Fruit fly (Drosophila melanogaster): ENCODE measurements around the gene Wnk.

Wnk gene

DNA sequence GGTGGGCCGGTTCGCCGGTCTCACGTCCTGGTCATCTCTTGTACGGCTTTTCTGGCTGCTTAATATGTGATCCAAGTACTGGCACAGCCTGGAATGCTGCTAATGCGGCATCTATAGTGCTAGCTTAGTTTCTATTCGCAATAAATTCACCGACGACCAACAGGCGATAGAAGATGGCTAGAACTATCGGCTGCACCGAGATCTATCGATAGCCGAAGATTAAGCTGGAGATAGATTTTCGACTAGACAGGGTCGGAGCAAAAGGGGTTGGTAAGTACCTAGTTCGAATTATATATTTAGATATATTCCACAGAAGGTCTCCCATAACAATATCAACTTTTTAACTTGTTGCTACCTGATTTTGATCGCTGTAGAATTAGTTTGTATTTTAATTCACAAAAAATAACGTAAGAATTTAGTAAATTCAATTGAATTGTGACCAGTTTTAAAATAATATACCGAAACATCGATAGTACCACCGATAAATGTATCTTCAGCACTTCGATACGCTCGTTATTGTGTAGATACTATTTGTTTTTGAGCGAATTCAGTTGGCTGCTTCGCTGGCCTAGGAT lies 47.3 kb downstream of the Wnk start, which contains the start of the genes Glg1 and M6 (continued):
- peak; percentile 69 for TF ChIP-seq pum (GFP tag; optimal IDR thresholded peaks at IDR 0.05)
- peak; percentile 12 for TF ChIP-seq fd102C (GFP tag; optimal IDR thresholded peaks at IDR 0.05)
- peak; percentile 55 for TF ChIP-seq CG10209 (GFP tag; optimal IDR thresholded peaks at IDR 0.05)
- peak; percentile 36 for TF ChIP-seq Blimp-1 (GFP tag; optimal IDR thresholded peaks at IDR 0.05)
- TF ChIP-seq CG2202 (tag; optimal IDR thresholded peaks at IDR 0.05), result peak; percentile 62
- peak; percentile 82 for TF ChIP-seq gem (tag; optimal IDR thresholded peaks at IDR 0.05)
- TF ChIP-seq jing (GFP tag; optimal IDR thresholded peaks at IDR 0.05), result no peak
- TF ChIP-seq Scr (GFP tag; IDR thresholded peaks at IDR 0.05; ENCODE audit: partially characterized antibody), result peak; percentile 96
- TF ChIP-seq CG42726 (GFP tag; IDR thresholded peaks at IDR 0.05; ENCODE audit: partially characterized antibody), result peak; percentile 94
- no peak for TF ChIP-seq Eip74EF (GFP tag; optimal IDR thresholded peaks at IDR 0.05)
- TF ChIP-seq CG3838 (GFP tag; optimal IDR thresholded peaks at IDR 0.05), result peak; percentile 43
- TF ChIP-seq CG18476 (GFP tag; optimal IDR thresholded peaks at IDR 0.05), result peak; percentile 0
- peak; percentile 92 for TF ChIP-seq CG6791 (GFP tag; IDR thresholded peaks at IDR 0.05; ENCODE audit: partially characterized antibody)
- TF ChIP-seq CG32772 (GFP tag; IDR thresholded peaks at IDR 0.05), result peak; percentile 51; the same call in 1 of the 2 replicates
- no peak for TF ChIP-seq Nf-YA (GFP tag; IDR thresholded peaks at IDR 0.05)
- TF ChIP-seq Atf-2 (GFP tag; optimal IDR thresholded peaks at IDR 0.05), result no peak
- peak; percentile 10 for TF ChIP-seq cato (GFP tag; optimal IDR thresholded peaks at IDR 0.05; ENCODE audit: borderline replicate concordance)
- no peak for TF ChIP-seq h (optimal IDR thresholded peaks at IDR 0.05)
- TF ChIP-seq oc (tag; optimal IDR thresholded peaks at IDR 0.05), result peak; percentile 82
- peak; percentile 56 for TF ChIP-seq CG15601 (tag; optimal IDR thresholded peaks at IDR 0.05)
- peak; percentile 70 for TF ChIP-seq CG10267 (tag; optimal IDR thresholded peaks at IDR 0.05)
- TF ChIP-seq CG6683 (GFP tag; optimal IDR thresholded peaks at IDR 0.05), result peak; percentile 8
- 0 out of 2 replicates have a peak, but pooled peaks have one; percentile 32 for TF ChIP-seq ara (GFP tag; IDR thresholded peaks at IDR 0.05)
- no peak for TF ChIP-seq sqz (GFP tag; optimal IDR thresholded peaks at IDR 0.05)
- TF ChIP-seq CG7987 (GFP tag; optimal IDR thresholded peaks at IDR 0.05), result no peak
- TF ChIP-seq da (GFP tag; optimal IDR thresholded peaks at IDR 0.05), result peak; percentile 15
- peak; percentile 43 for TF ChIP-seq CG4617 (GFP tag; optimal IDR thresholded peaks at IDR 0.05; ENCODE audit: borderline replicate concordance)
- peak; percentile 71 for TF ChIP-seq grau (tag; optimal IDR thresholded peaks at IDR 0.05)
- peak; percentile 77 for TF ChIP-seq CG2678 (tag; optimal IDR thresholded peaks at IDR 0.05)
- peak; percentile 38 for TF ChIP-seq ewg (GFP tag; optimal IDR thresholded peaks at IDR 0.05)
- peak; percentile 83 for TF ChIP-seq CG9932 (GFP tag; IDR thresholded peaks at IDR 0.05)
- no peak for TF ChIP-seq CG4730 (GFP tag; IDR thresholded peaks at IDR 0.05)
- TF ChIP-seq ap (GFP tag; IDR thresholded peaks at IDR 0.05), result no peak
- no peak for TF ChIP-seq lov (optimal IDR thresholded peaks at IDR 0.05)
- no peak for TF ChIP-seq lov (GFP tag; IDR thresholded peaks at IDR 0.05)
- peak; percentile 55 to 62 for TF ChIP-seq Hr51 (GFP tag; optimal IDR thresholded peaks at IDR 0.05)
- peak; percentile 66; the same call in 3 of the 4 replicates for TF ChIP-seq Gug (GFP tag; IDR thresholded peaks at IDR 0.05)
- no peak for TF ChIP-seq nau (GFP tag; optimal IDR thresholded peaks at IDR 0.05)
- peak; percentile 93 for TF ChIP-seq amos (GFP tag; IDR thresholded peaks at IDR 0.05; ENCODE audit: partially characterized antibody)
- peak; percentile 76 for TF ChIP-seq trem (tag; optimal IDR thresholded peaks at IDR 0.05)
- TF ChIP-seq Neu2 (GFP tag; optimal IDR thresholded peaks at IDR 0.05; ENCODE audit: borderline replicate concordance), result peak; percentile 99
- no peak for TF ChIP-seq CG14965 (GFP tag; optimal IDR thresholded peaks at IDR 0.05; ENCODE audit: borderline replicate concordance)
- peak; percentile 13 for TF ChIP-seq gcm2 (GFP tag; optimal IDR thresholded peaks at IDR 0.05)
- peak; percentile 40 for TF ChIP-seq kni (GFP tag; optimal IDR thresholded peaks at IDR 0.05)
- peak; percentile 93 for TF ChIP-seq nerfin-2 (GFP tag; IDR thresholded peaks at IDR 0.05; ENCODE audit: partially characterized antibody)
- TF ChIP-seq pros (GFP tag; optimal IDR thresholded peaks at IDR 0.05), result no peak
- TF ChIP-seq caup (GFP tag; optimal IDR thresholded peaks at IDR 0.05; ENCODE audit: severe bottlenecking), result peak; percentile 40
- TF ChIP-seq NC2β (GFP tag; optimal IDR thresholded peaks at IDR 0.05), result peak; percentile 45
